Worm (Caenorhabditis elegans) whole organism, midembryonic: Measurements from ENCODE around the gene srx-17.

Source experiments
- T22C8.4 ChIP-seq: fragments of 200-800 bp; sonication (Bioruptor generic); IDR thresholded peaks from 2 replicates; pipeline ENCODE4 v1.3.6; 2022; ENCODE audit warnings: missing genetic modification characterization, missing compliant biosample characterization
- cog-1 ChIP-seq: sonication (generic microtip); optimal IDR thresholded peaks from 2 replicates; lab custom pipeline; 2016; ENCODE audit warnings: missing genetic modification characterization, missing compliant biosample characterization
- flt-1 ChIP-seq: fragments of 200-800 bp; sonication (Bioruptor generic); IDR thresholded peaks from 2 replicates; pipeline ENCODE4 v1.3.6; 2022; ENCODE audit warnings: missing genetic modification characterization, missing compliant biosample characterization
- klf-2 ChIP-seq: fragments of 200-800 bp; sonication (Bioruptor generic); conservative IDR thresholded peaks from 2 replicates; pipeline ENCODE4 v1.3.6; 2022; ENCODE audit warnings: missing genetic modification reagents, missing genetic modification characterization, missing compliant biosample characterization
- med-1 ChIP-seq: sonication (generic microtip); optimal IDR thresholded peaks from 2 replicates; lab custom pipeline; 2017; ENCODE audit warnings: missing genetic modification characterization, mild to moderate bottlenecking, missing compliant biosample characterization, antibody characterized with exemption, missing genetic modification reagents; ENCODE audit not compliant: insufficient read depth
- ref-1 ChIP-seq: fragments of 200-800 bp; sonication (Bioruptor generic); conservative IDR thresholded peaks from 2 replicates; pipeline ENCODE4 v1.3.6; 2022; ENCODE audit warnings: missing genetic modification reagents, missing genetic modification characterization, missing compliant biosample characterization
- tab-1 ChIP-seq: fragments of 200-800 bp; sonication (Bioruptor generic); IDR thresholded peaks from 2 replicates; pipeline ENCODE4 v1.3.6; 2022; ENCODE audit warnings: missing genetic modification characterization, missing compliant biosample characterization
- ztf-23 ChIP-seq: fragments of 200-800 bp; sonication (Bioruptor generic); IDR thresholded peaks from 2 replicates; pipeline ENCODE4 v1.3.6; 2022; ENCODE audit warnings: missing genetic modification reagents, missing genetic modification characterization, missing compliant biosample characterization
- ztf-29 ChIP-seq: fragments of 200-800 bp; sonication (Bioruptor generic); IDR thresholded peaks from 2 replicates; pipeline ENCODE4 v1.3.6; 2022; ENCODE audit warnings: missing genetic modification reagents, missing genetic modification characterization, missing compliant biosample characterization

DNA sequence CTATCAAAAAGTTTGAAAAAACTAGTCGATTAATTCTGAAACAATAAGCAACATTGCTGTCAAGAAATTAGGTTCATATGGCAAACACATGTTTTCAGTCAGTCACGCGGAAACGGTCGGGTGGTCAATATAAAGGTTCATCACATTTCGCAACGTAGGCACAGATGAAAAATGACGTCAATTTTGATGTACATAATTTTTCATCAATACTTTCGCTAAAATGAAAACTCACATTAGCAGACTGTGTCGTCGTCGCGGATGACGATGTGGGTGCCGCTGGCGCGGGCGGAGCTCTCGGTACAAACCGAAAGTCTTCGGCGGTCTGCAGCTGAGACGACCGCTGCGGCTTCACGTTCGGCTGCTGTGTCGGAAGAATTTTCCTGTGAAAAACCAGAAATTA lies 37.1 kb upstream of the srx-17 start, which contains the start of gene swan-2:
- TF ChIP-seq ztf-23 (GFP tag; lab: Robert Waterston, UW) (no peak), ztf-29 (no peak), T22C8.4 (no peak), med-1 (GFP tag; lab: Kevin White, UChicago) (no peak), flt-1 (GFP tag; lab: Robert Waterston, UW) (no peak), ref-1 (GFP tag; lab: Robert Waterston, UW) (no peak), cog-1 (tag; lab: Kevin White, UChicago) (no peak), klf-2 (GFP tag; lab: Robert Waterston, UW) (no peak), tab-1 (GFP tag; lab: Robert Waterston, UW) (no peak)
